Fruit fly (Drosophila melanogaster) whole organism, wandering third instar larva: ENCODE results near the gene CG14135.

Experiments used
- Abd-B ChIP-seq: fragments of >200 bp; optimal IDR thresholded peaks from 2 replicates; lab custom pipeline; 2017; ENCODE audit warnings: missing biosample characterization, missing genetic modification characterization
- Dfd ChIP-seq: fragments of >200 bp; optimal IDR thresholded peaks from 2 replicates; lab custom pipeline; 2017; ENCODE audit warnings: missing biosample characterization, missing genetic modification characterization
- HLH106 ChIP-seq: fragments of 200-800 bp; optimal IDR thresholded peaks from 3 replicates; lab custom pipeline; 2019; ENCODE audit warnings: missing biosample characterization, mild to moderate bottlenecking, missing genetic modification characterization, moderate library complexity
- Hr78 ChIP-seq: fragments of >200 bp; optimal IDR thresholded peaks from 2 replicates; lab custom pipeline; 2017; ENCODE audit warnings: missing biosample characterization, missing genetic modification characterization
- Hr83 ChIP-seq: fragments of 200-300 bp; sonication (Bioruptor generic); optimal IDR thresholded peaks from 2 replicates; lab custom pipeline; 2016; ENCODE audit warnings: missing biosample characterization, mild to moderate bottlenecking, missing genetic modification characterization, moderate library complexity; ENCODE audit not compliant: poor library complexity, severe bottlenecking
- Jra ChIP-seq: sonication (Bioruptor generic); optimal IDR thresholded peaks from 2 replicates; lab custom pipeline; 2016; ENCODE audit warnings: missing biosample characterization, missing genetic modification characterization
- ey ChIP-seq: fragments of 200-800 bp; sonication (Bioruptor generic); optimal IDR thresholded peaks from 2 replicates; lab custom pipeline; 2016; ENCODE audit warnings: missing biosample characterization, missing genetic modification characterization
- fru ChIP-seq: fragments of 200-800 bp; sonication (Bioruptor generic); optimal IDR thresholded peaks from 3 replicates; lab custom pipeline; 2016; ENCODE audit warnings: missing biosample characterization, mild to moderate bottlenecking, missing genetic modification characterization
- pan ChIP-seq: fragments of >200 bp; optimal IDR thresholded peaks from 2 replicates; lab custom pipeline; 2017
- psq ChIP-seq: fragments of 200-800 bp; sonication (Bioruptor generic); optimal IDR thresholded peaks from 3 replicates; lab custom pipeline; 2017; ENCODE audit warnings: missing biosample characterization, mild to moderate bottlenecking, missing genetic modification characterization, moderate library complexity
- rgr ChIP-seq: fragments of 200-800 bp; sonication (Bioruptor generic); optimal IDR thresholded peaks from 3 replicates; lab custom pipeline; 2016; ENCODE audit warnings: missing biosample characterization, mild to moderate bottlenecking, missing genetic modification characterization
- usp ChIP-seq: fragments of >200 bp; optimal IDR thresholded peaks from 2 replicates; lab custom pipeline; 2017; ENCODE audit warnings: missing biosample characterization, missing genetic modification characterization

dm6 chr3L:11707978-11708632 lies 16.7 kb downstream of the CG14135 start, which contains the start of gene CG11658:
- no peak for TF ChIP-seq pan (lab: Kevin White, UChicago)
- TF ChIP-seq Abd-B (GFP tag; lab: Kevin White, UChicago) = no peak
- peak; percentile 63 for TF ChIP-seq Hr83 (GFP tag; lab: Kevin White, UChicago)
- TF ChIP-seq fru (GFP tag; lab: Kevin White, UChicago) = no peak
- TF ChIP-seq ey (GFP tag; lab: Kevin White, UChicago) = no peak
- peak; percentile 15 for TF ChIP-seq Jra (GFP tag; lab: Kevin White, UChicago)
- TF ChIP-seq Dfd (GFP tag; lab: Kevin White, UChicago) = no peak
- TF ChIP-seq psq (GFP tag; lab: Kevin White, UChicago) = peak; percentile 57
- no peak for TF ChIP-seq HLH106 (tag; lab: Kevin White, UChicago)
- no peak for TF ChIP-seq Hr78
- TF ChIP-seq rgr (GFP tag; lab: Kevin White, UChicago) = no peak
- no peak for TF ChIP-seq usp (GFP tag; lab: Kevin White, UChicago)
